Worm (Caenorhabditis elegans): ENCODE data around the gene tni-3.

ce11 chrV:16794828-16795354 lies 40.0 kb downstream of the tni-3 start, which contains the start of the genes ctps-1 and pus-1:
- TF ChIP-seq aly-2 (tag; optimal IDR thresholded peaks at IDR 0.05) (no peak), nhr-77 (tag; optimal IDR thresholded peaks at IDR 0.05) (no peak)

Data from whole organism, L2 larva.